Fruit fly (Drosophila melanogaster) whole organism, wandering third instar larva: Measurements from ENCODE around the gene CG15386.
A peak's percentile ranks its signal among the peaks of the same experiment; 100 is the strongest.

Experiments
- Abd-B ChIP-seq: fragments of >200 bp; optimal IDR thresholded peaks from 2 replicates; lab custom pipeline; 2017; ENCODE audit warnings: missing biosample characterization, missing genetic modification characterization
- CG32264 ChIP-seq: fragments of 200-800 bp; sonication (Bioruptor generic); optimal IDR thresholded peaks from 2 replicates; lab custom pipeline; 2016; ENCODE audit warnings: missing biosample characterization, missing genetic modification characterization
- CG9705 ChIP-seq: fragments of 200-800 bp; sonication (Bioruptor generic); optimal IDR thresholded peaks from 2 replicates; lab custom pipeline; 2018; ENCODE audit warnings: missing biosample characterization, mild to moderate bottlenecking, missing genetic modification characterization
- CrebA ChIP-seq: fragments of 200-800 bp; sonication (Bioruptor generic); optimal IDR thresholded peaks from 2 replicates; lab custom pipeline; 2016; ENCODE audit warnings: missing biosample characterization, mild to moderate bottlenecking, missing genetic modification characterization, borderline replicate concordance
- Dfd ChIP-seq: fragments of >200 bp; optimal IDR thresholded peaks from 2 replicates; lab custom pipeline; 2017; ENCODE audit warnings: missing biosample characterization, missing genetic modification characterization
- Dif ChIP-seq: fragments of 200-275, 200-300 bp; sonication (Bioruptor generic); optimal IDR thresholded peaks from 2 replicates; lab custom pipeline; 2018; ENCODE audit warnings: missing biosample characterization, missing genetic modification characterization; ENCODE audit not compliant: partially characterized antibody
- GATAd ChIP-seq: sonication (Bioruptor generic); optimal IDR thresholded peaks from 2 replicates; lab custom pipeline; 2016; ENCODE audit warnings: missing biosample characterization, missing genetic modification characterization
- HLH106 ChIP-seq: fragments of 200-800 bp; optimal IDR thresholded peaks from 3 replicates; lab custom pipeline; 2019; ENCODE audit warnings: missing biosample characterization, mild to moderate bottlenecking, missing genetic modification characterization, moderate library complexity
- Hnf4 ChIP-seq: fragments of 200-800 bp; sonication (Bioruptor generic); optimal IDR thresholded peaks from 2 replicates; lab custom pipeline; 2016; ENCODE audit warnings: missing biosample characterization, mild to moderate bottlenecking, missing genetic modification characterization
- Hr78 ChIP-seq: fragments of >200 bp; optimal IDR thresholded peaks from 2 replicates; lab custom pipeline; 2017; ENCODE audit warnings: missing biosample characterization, missing genetic modification characterization
- Hr83 ChIP-seq: fragments of 200-300 bp; sonication (Bioruptor generic); optimal IDR thresholded peaks from 2 replicates; lab custom pipeline; 2016; ENCODE audit warnings: missing biosample characterization, mild to moderate bottlenecking, missing genetic modification characterization, moderate library complexity; ENCODE audit not compliant: poor library complexity, severe bottlenecking
- Jra ChIP-seq: sonication (Bioruptor generic); optimal IDR thresholded peaks from 2 replicates; lab custom pipeline; 2016; ENCODE audit warnings: missing biosample characterization, missing genetic modification characterization
- Mio ChIP-seq: sonication (Bioruptor generic); optimal IDR thresholded peaks from 2 replicates; lab custom pipeline; 2016; ENCODE audit warnings: missing biosample characterization, missing genetic modification characterization
- Myc ChIP-seq: fragments of >200 bp; optimal IDR thresholded peaks from 2 replicates; lab custom pipeline; 2017
- N ChIP-seq: fragments of >200 bp; optimal IDR thresholded peaks from 2 replicates; lab custom pipeline; 2018; ENCODE audit warnings: missing biosample characterization, missing external identifiers, missing genetic modification characterization
- OdsH ChIP-seq: fragments of 200-800 bp; sonication (Bioruptor generic); optimal IDR thresholded peaks from 2 replicates; lab custom pipeline; 2016; ENCODE audit warnings: missing biosample characterization, mild to moderate bottlenecking, missing genetic modification characterization
- Rel ChIP-seq, 2 experiments: fragments of 200-800 bp; sonication (Bioruptor generic) in 1 of 2; optimal IDR thresholded peaks; 2 replicates in 1 of 2; 3 replicates in 1 of 2; lab custom pipeline; 2016 to 2019; ENCODE audit warnings: mild to moderate bottlenecking in 2 of 2, missing biosample characterization in 2 of 2, missing genetic modification characterization in 2 of 2, moderate library complexity in 1 of 2
- Sp1 ChIP-seq: fragments of 200-800 bp; sonication (Bioruptor generic); optimal IDR thresholded peaks from 3 replicates; lab custom pipeline; 2019; ENCODE audit warnings: missing biosample characterization, mild to moderate bottlenecking, missing genetic modification characterization, moderate library complexity
- Vsx2 ChIP-seq: fragments of 200-300, 225-300 bp; sonication (Bioruptor generic); optimal IDR thresholded peaks from 2 replicates; lab custom pipeline; 2018; ENCODE audit warnings: missing biosample characterization, missing genetic modification characterization; ENCODE audit not compliant: partially characterized antibody
- br ChIP-seq: fragments of 200-800 bp; sonication (Bioruptor generic); optimal IDR thresholded peaks from 2 replicates; lab custom pipeline; 2016; ENCODE audit warnings: missing biosample characterization, missing genetic modification characterization
- brk ChIP-seq: fragments of 200-800 bp; sonication (Bioruptor generic); optimal IDR thresholded peaks from 2 replicates; lab custom pipeline; 2016; ENCODE audit warnings: missing biosample characterization, mild to moderate bottlenecking, missing genetic modification characterization
- dl ChIP-seq, 2 experiments: fragments of 175-275, 200-275 bp in 1 of 2; fragments of 200-275 bp in 1 of 2; sonication (Bioruptor generic); optimal IDR thresholded peaks; lab custom pipeline; 2018; ENCODE audit warnings: mild to moderate bottlenecking in 2 of 2, missing biosample characterization in 2 of 2, missing genetic modification characterization in 2 of 2, moderate library complexity in 2 of 2; ENCODE audit not compliant: partially characterized antibody in 2 of 2, insufficient read depth in 1 of 2
- dmrt93B ChIP-seq: fragments of 200-800 bp; sonication (Bioruptor generic); optimal IDR thresholded peaks from 2 replicates; lab custom pipeline; 2018; ENCODE audit warnings: missing biosample characterization, mild to moderate bottlenecking, missing genetic modification characterization
- dsf ChIP-seq: sonication (Bioruptor generic); optimal IDR thresholded peaks from 2 replicates; lab custom pipeline; 2016; ENCODE audit warnings: missing biosample characterization, missing genetic modification characterization, borderline replicate concordance
- ey ChIP-seq: fragments of 200-800 bp; sonication (Bioruptor generic); optimal IDR thresholded peaks from 2 replicates; lab custom pipeline; 2016; ENCODE audit warnings: missing biosample characterization, missing genetic modification characterization
- foxo ChIP-seq, 2 experiments: fragments of 200-800 bp; sonication (Bioruptor generic); optimal IDR thresholded peaks; 2 replicates in 1 of 2; 3 replicates in 1 of 2; lab custom pipeline; 2016 to 2017; ENCODE audit warnings: missing biosample characterization in 2 of 2, missing genetic modification characterization in 2 of 2
- fru ChIP-seq: fragments of 200-800 bp; sonication (Bioruptor generic); optimal IDR thresholded peaks from 3 replicates; lab custom pipeline; 2016; ENCODE audit warnings: missing biosample characterization, mild to moderate bottlenecking, missing genetic modification characterization
- h ChIP-seq: fragments of 200-800 bp; sonication (Bioruptor generic); optimal IDR thresholded peaks from 3 replicates; lab custom pipeline; 2016; ENCODE audit warnings: missing biosample characterization, mild to moderate bottlenecking, missing genetic modification characterization
- jim ChIP-seq: fragments of 175-275, 200-325 bp; sonication (Bioruptor generic); optimal IDR thresholded peaks from 2 replicates; lab custom pipeline; 2016; ENCODE audit warnings: missing biosample characterization, mild to moderate bottlenecking, missing genetic modification characterization
- lola ChIP-seq: fragments of >200 bp; optimal IDR thresholded peaks from 2 replicates; lab custom pipeline; 2017; ENCODE audit warnings: missing biosample characterization, missing genetic modification characterization
- pan ChIP-seq: fragments of >200 bp; optimal IDR thresholded peaks from 2 replicates; lab custom pipeline; 2017
- psq ChIP-seq: fragments of 200-800 bp; sonication (Bioruptor generic); optimal IDR thresholded peaks from 3 replicates; lab custom pipeline; 2017; ENCODE audit warnings: missing biosample characterization, mild to moderate bottlenecking, missing genetic modification characterization, moderate library complexity
- rgr ChIP-seq: fragments of 200-800 bp; sonication (Bioruptor generic); optimal IDR thresholded peaks from 3 replicates; lab custom pipeline; 2016; ENCODE audit warnings: missing biosample characterization, mild to moderate bottlenecking, missing genetic modification characterization
- sage ChIP-seq: fragments of 200-800 bp; sonication (Bioruptor generic); optimal IDR thresholded peaks from 2 replicates; lab custom pipeline; 2016; ENCODE audit warnings: missing biosample characterization, mild to moderate bottlenecking, missing genetic modification characterization
- sv ChIP-seq: fragments of 200-800 bp; sonication (Bioruptor generic); optimal IDR thresholded peaks from 3 replicates; lab custom pipeline; 2016; ENCODE audit warnings: missing biosample characterization, missing genetic modification characterization
- tai ChIP-seq: sonication (Bioruptor generic); optimal IDR thresholded peaks from 2 replicates; lab custom pipeline; 2016; ENCODE audit warnings: missing biosample characterization, missing genetic modification characterization
- usp ChIP-seq: fragments of >200 bp; optimal IDR thresholded peaks from 2 replicates; lab custom pipeline; 2017; ENCODE audit warnings: missing biosample characterization, missing genetic modification characterization
- woc ChIP-seq: sonication (Bioruptor generic); optimal IDR thresholded peaks from 2 replicates; lab custom pipeline; 2016; ENCODE audit warnings: missing biosample characterization, mild to moderate bottlenecking, missing genetic modification characterization

The CG15386 gene

dm6 chr2L:2173191-2173590 lies 43.9 kb downstream of the CG15386 start:
- no peak for TF ChIP-seq CG9705 (GFP tag; lab: Kevin White, UChicago)
- TF ChIP-seq Dfd (GFP tag; lab: Kevin White, UChicago): peak; percentile 59

dm6 chr2L:2172460-2173121 lies 44.5 kb downstream of the CG15386 start:
- TF ChIP-seq HLH106: no peak
- TF ChIP-seq Myc: no peak
- no peak for TF ChIP-seq lola (GFP tag; lab: Kevin White, UChicago)
- no peak for TF ChIP-seq ey
- TF ChIP-seq jim: no peak
- no peak for TF ChIP-seq foxo (GFP tag; optimal IDR thresholded peaks at IDR 0.05; lab: Kevin White, UChicago)
- no peak for TF ChIP-seq Dif (GFP tag; lab: Kevin White, UChicago)
- TF ChIP-seq Hnf4: no peak
- TF ChIP-seq brk (GFP tag; lab: Kevin White, UChicago): no peak
- TF ChIP-seq sage (GFP tag; lab: Kevin White, UChicago): no peak
- no peak for TF ChIP-seq usp (GFP tag; lab: Kevin White, UChicago)
- no peak for TF ChIP-seq dsf (GFP tag; lab: Kevin White, UChicago)
- no peak for TF ChIP-seq h
- no peak for TF ChIP-seq OdsH
- no peak for TF ChIP-seq dmrt93B (GFP tag; lab: Kevin White, UChicago)

- peak; percentile 54 for TF ChIP-seq h
- peak; percentile 25 for TF ChIP-seq HLH106
- no peak for TF ChIP-seq Dif (GFP tag; lab: Kevin White, UChicago)
- no peak for TF ChIP-seq lola (GFP tag; lab: Kevin White, UChicago)
- no peak for TF ChIP-seq woc (GFP tag; lab: Kevin White, UChicago)
- TF ChIP-seq Dfd (GFP tag; lab: Kevin White, UChicago): no peak
- TF ChIP-seq pan (lab: Kevin White, UChicago): no peak
- peak; percentile 69 for TF ChIP-seq psq (GFP tag; lab: Kevin White, UChicago)
- no peak for TF ChIP-seq CG32264
- TF ChIP-seq dsf (GFP tag; lab: Kevin White, UChicago): no peak
- no peak for TF ChIP-seq Jra (GFP tag; lab: Kevin White, UChicago)
- TF ChIP-seq Myc: no peak
- no peak for TF ChIP-seq Hr78 (GFP tag; lab: Kevin White, UChicago)
- no peak for TF ChIP-seq dl (GFP tag; optimal IDR thresholded peaks at IDR 0.05; lab: Kevin White, UChicago; ENCODE audit: insufficient read depth in 1 of 2, partially characterized antibody in 2 of 2)
- TF ChIP-seq sage (GFP tag; lab: Kevin White, UChicago): no peak
- TF ChIP-seq br (GFP tag; lab: Kevin White, UChicago): no peak
- peak; percentile 52 for TF ChIP-seq Sp1 (GFP tag; lab: Kevin White, UChicago)
- TF ChIP-seq foxo (GFP tag; optimal IDR thresholded peaks at IDR 0.05; lab: Kevin White, UChicago): peak in 1 of 2 experiments; percentile 11
- TF ChIP-seq N (GFP tag; lab: Kevin White, UChicago): no peak
- no peak for TF ChIP-seq Mio (GFP tag; lab: Kevin White, UChicago)
- TF ChIP-seq tai: no peak
- TF ChIP-seq jim: no peak
- no peak for TF ChIP-seq sv (GFP tag; lab: Kevin White, UChicago)
- TF ChIP-seq OdsH: peak; percentile 31
- no peak for TF ChIP-seq Hr83
- TF ChIP-seq usp (GFP tag; lab: Kevin White, UChicago): no peak
- TF ChIP-seq Hnf4: no peak
- no peak for TF ChIP-seq GATAd (GFP tag; lab: Kevin White, UChicago)
- TF ChIP-seq dmrt93B (GFP tag; lab: Kevin White, UChicago): no peak
- TF ChIP-seq CrebA (GFP tag; lab: Kevin White, UChicago): peak; percentile 60
- TF ChIP-seq Vsx2 (GFP tag; lab: Kevin White, UChicago): no peak
- no peak for TF ChIP-seq fru (GFP tag; lab: Kevin White, UChicago)
- no peak for TF ChIP-seq ey
- TF ChIP-seq rgr (GFP tag; lab: Kevin White, UChicago): no peak
- TF ChIP-seq CG9705 (GFP tag; lab: Kevin White, UChicago): no peak
- peak; percentile 68 for TF ChIP-seq brk (GFP tag; lab: Kevin White, UChicago)
- no peak for TF ChIP-seq Rel (GFP tag; optimal IDR thresholded peaks at IDR 0.05; lab: Kevin White, UChicago)
- TF ChIP-seq Rel (tag; optimal IDR thresholded peaks at IDR 0.05; lab: Kevin White, UChicago): peak; percentile 76
- no peak for TF ChIP-seq Abd-B (GFP tag; lab: Kevin White, UChicago)
These were observed 45.5 kb downstream of the CG15386 start for dm6 chr2L:2171366-2172078.
